Fruit fly (Drosophila melanogaster) whole organism, embryonic: ENCODE results near the gene IRSp53.

ENCODE experiments used
- Antp ChIP-seq: fragments of 200-800 bp; sonication (Bioruptor generic); optimal IDR thresholded peaks from 3 replicates; lab custom pipeline; 2016; ENCODE audit warnings: missing biosample characterization, missing genetic modification characterization
- Awh ChIP-seq: fragments of 200-800 bp; sonication (Bioruptor generic); IDR thresholded peaks from 2 replicates; pipeline ENCODE4, ENCODE4 v1.3.6; 2022; ENCODE audit warnings: missing biosample characterization, missing genetic modification characterization
- CG12391 ChIP-seq: fragments of 200-800 bp; sonication (Bioruptor generic); optimal IDR thresholded peaks from 3 replicates; lab custom pipeline; 2018; ENCODE audit warnings: missing biosample characterization, mild to moderate bottlenecking, missing genetic modification characterization, moderate library complexity
- CG2120 ChIP-seq: fragments of 200-800 bp; sonication (Bioruptor generic); optimal IDR thresholded peaks from 3 replicates; lab custom pipeline; 2016; ENCODE audit warnings: missing biosample characterization, missing genetic modification characterization
- CG2875 ChIP-seq: fragments of 200-800 bp; sonication (Bioruptor generic); optimal IDR thresholded peaks from 2 replicates; lab custom pipeline; 2017; ENCODE audit warnings: missing biosample characterization, mild to moderate bottlenecking, missing genetic modification characterization, missing genetic modification reagents
- CG30403 ChIP-seq: fragments of 200-800 bp; sonication (Bioruptor generic); optimal IDR thresholded peaks from 3 replicates; lab custom pipeline; 2016; ENCODE audit warnings: missing biosample characterization, missing genetic modification characterization
- CG31224 ChIP-seq: fragments of 200-800 bp; sonication (Bioruptor generic); IDR thresholded peaks from 2 replicates; pipeline ENCODE4 v1.3.6; 2022; ENCODE audit warnings: missing biosample characterization, missing genetic modification characterization
- CG32772 ChIP-seq: fragments of 200-800 bp; sonication (Bioruptor generic); IDR thresholded peaks from 2 replicates; pipeline ENCODE4 v1.3.6; 2022; ENCODE audit warnings: missing biosample characterization, missing genetic modification characterization
- CG3407 ChIP-seq: fragments of 200-800 bp; sonication (Bioruptor generic); optimal IDR thresholded peaks from 2 replicates; lab custom pipeline; 2018; ENCODE audit warnings: missing biosample characterization, mild to moderate bottlenecking, missing genetic modification characterization
- CG34422 ChIP-seq: fragments of 200-800 bp; sonication (Bioruptor generic); IDR thresholded peaks from 3 replicates; pipeline ENCODE4 v1.3.6; 2022; ENCODE audit warnings: missing biosample characterization, missing genetic modification characterization
- CG6813 ChIP-seq: fragments of 200-800 bp; sonication (Bioruptor generic); optimal IDR thresholded peaks from 2 replicates; lab custom pipeline; 2017; ENCODE audit warnings: missing biosample characterization, missing genetic modification characterization, mild to moderate bottlenecking, moderate library complexity, missing genetic modification reagents
- CG9797 ChIP-seq: fragments of 200-800 bp; sonication (Bioruptor generic); optimal IDR thresholded peaks from 3 replicates; lab custom pipeline; 2018; ENCODE audit warnings: missing biosample characterization, mild to moderate bottlenecking, missing genetic modification characterization
- CG9817 ChIP-seq: fragments of 200-800 bp; sonication (Bioruptor generic); optimal IDR thresholded peaks from 2 replicates; lab custom pipeline; 2018; ENCODE audit warnings: missing biosample characterization, mild to moderate bottlenecking, missing genetic modification characterization, moderate library complexity
- Chrac-16 ChIP-seq: fragments of 200-800 bp; sonication (Bioruptor generic); optimal IDR thresholded peaks from 3 replicates; lab custom pipeline; 2016; ENCODE audit warnings: missing biosample characterization, missing genetic modification characterization
- Deaf1 ChIP-seq: fragments of 200-800 bp; optimal IDR thresholded peaks from 3 replicates; lab custom pipeline; 2019; ENCODE audit warnings: missing biosample characterization, mild to moderate bottlenecking, missing genetic modification characterization, moderate library complexity
- Med ChIP-seq: fragments of 200-800 bp; sonication (Bioruptor generic); peaks from one replicate; lab custom pipeline; 2016; ENCODE audit warnings: missing biosample characterization, missing genetic modification characterization, mild to moderate bottlenecking, inconsistent platforms, moderate library complexity
- Meics ChIP-seq: fragments of 200-800 bp; sonication (Bioruptor generic); optimal IDR thresholded peaks from 2 replicates; lab custom pipeline; 2017; ENCODE audit warnings: missing biosample characterization, mild to moderate bottlenecking, missing genetic modification characterization
- Mes4 ChIP-seq: fragments of 200-800 bp; sonication (Bioruptor generic); optimal IDR thresholded peaks from 2 replicates; lab custom pipeline; 2016; ENCODE audit warnings: missing biosample characterization, missing genetic modification characterization
- Mrtf ChIP-seq: fragments of 200-800 bp; sonication (Bioruptor generic); IDR thresholded peaks from 3 replicates; pipeline ENCODE4 v1.3.6; 2022; ENCODE audit warnings: missing biosample characterization, missing genetic modification characterization
- Sox102F ChIP-seq: fragments of 200-800 bp; sonication (Bioruptor generic); optimal IDR thresholded peaks from 2 replicates; lab custom pipeline; 2018; ENCODE audit warnings: missing biosample characterization, mild to moderate bottlenecking, missing genetic modification characterization, moderate library complexity
- Vsx1 ChIP-seq: fragments of 200-800 bp; sonication (Bioruptor generic); optimal IDR thresholded peaks from 2 replicates; lab custom pipeline; 2017; ENCODE audit warnings: missing biosample characterization, mild to moderate bottlenecking, missing genetic modification characterization, missing genetic modification reagents
- croc ChIP-seq: fragments of 200-800 bp; sonication (Bioruptor generic); conservative IDR thresholded peaks from 3 replicates; pipeline ENCODE4 v1.3.6; 2022; ENCODE audit warnings: missing biosample characterization, missing genetic modification characterization
- crol ChIP-seq: fragments of 200-800 bp; sonication (Bioruptor generic); IDR thresholded peaks from 2 replicates; pipeline ENCODE4 v1.3.6; 2022; ENCODE audit warnings: missing biosample characterization, missing genetic modification characterization
- crp ChIP-seq, 2 experiments: fragments of 200-800 bp; sonication (Bioruptor generic); optimal IDR thresholded peaks; 2 replicates in 1 of 2; 3 replicates in 1 of 2; lab custom pipeline; 2017; ENCODE audit warnings: missing biosample characterization in 2 of 2, missing genetic modification characterization in 2 of 2, mild to moderate bottlenecking in 1 of 2, moderate library complexity in 1 of 2
- exex ChIP-seq: fragments of 200-800 bp; sonication (Bioruptor generic); optimal IDR thresholded peaks from 4 replicates; lab custom pipeline; 2018; ENCODE audit warnings: missing biosample characterization, mild to moderate bottlenecking, missing genetic modification characterization, moderate library complexity
- grau ChIP-seq: fragments of 200-800 bp; optimal IDR thresholded peaks from 3 replicates; lab custom pipeline; 2019; ENCODE audit warnings: missing biosample characterization, mild to moderate bottlenecking, missing genetic modification characterization, moderate library complexity
- knrl ChIP-seq: fragments of 200-800 bp; sonication (Bioruptor generic); IDR thresholded peaks from 3 replicates; pipeline ENCODE4 v1.3.6; 2022; ENCODE audit warnings: missing biosample characterization, missing genetic modification characterization; ENCODE audit not compliant: partially characterized antibody
- mirr ChIP-seq: fragments of 200-800 bp; sonication (Bioruptor generic); optimal IDR thresholded peaks from 3 replicates; lab custom pipeline; 2018; ENCODE audit warnings: missing biosample characterization, mild to moderate bottlenecking, missing genetic modification characterization
- pho ChIP-seq: fragments of 200-800 bp; sonication (Bioruptor generic); optimal IDR thresholded peaks from 2 replicates; lab custom pipeline; 2016; ENCODE audit warnings: missing biosample characterization, missing genetic modification characterization
- prd ChIP-seq, 3 experiments: fragments of >200 bp in 2 of 3; fragments of 200-800 bp in 1 of 3; sonication (Bioruptor generic) in 1 of 3; optimal IDR thresholded peaks in 2 of 3; IDR thresholded peaks in 1 of 3; 2 replicates in 2 of 3; 3 replicates in 1 of 3; pipeline versions ENCODE4 v1.3.6 to Lab custom; 2017 to 2022; ENCODE audit warnings: missing biosample characterization in 1 of 3, missing genetic modification characterization in 1 of 3
- pros ChIP-seq: fragments of 200-800 bp; sonication (Bioruptor generic); optimal IDR thresholded peaks from 3 replicates; lab custom pipeline; 2019; ENCODE audit warnings: missing biosample characterization, mild to moderate bottlenecking, missing genetic modification characterization, moderate library complexity
- sug ChIP-seq: fragments of 200-800 bp; optimal IDR thresholded peaks from 2 replicates; lab custom pipeline; 2019; ENCODE audit warnings: missing biosample characterization, mild to moderate bottlenecking, missing genetic modification characterization, moderate library complexity
- tll ChIP-seq, 2 experiments: fragments of 200-800 bp in 1 of 2; fragments of >200 bp in 1 of 2; sonication (Bioruptor generic) in 1 of 2; optimal IDR thresholded peaks; 2 replicates each; lab custom pipeline; 2017 to 2019; ENCODE audit warnings: missing biosample characterization in 2 of 2, missing genetic modification characterization in 2 of 2, mild to moderate bottlenecking in 1 of 2, moderate library complexity in 1 of 2
- zen2 ChIP-seq: fragments of 200-800 bp; sonication (Bioruptor generic); IDR thresholded peaks from 3 replicates; pipeline ENCODE4 v1.3.6; 2022; ENCODE audit warnings: missing biosample characterization, missing genetic modification characterization; ENCODE audit not compliant: partially characterized antibody

IRSp53 gene

dm6 chr3L:11173049-11173564 lies 37.3 kb downstream of the IRSp53 start, which contains the start of gene CG14142 (continued):
- TF ChIP-seq tll (GFP tag; optimal IDR thresholded peaks at IDR 0.05; lab: Kevin White, UChicago) (no peak), CG2120 (GFP tag; lab: Kevin White, UChicago) (peak; percentile 21), Med (GFP tag; lab: Kevin White, UChicago) (peak; percentile 50), pros (GFP tag; lab: Kevin White, UChicago) (no peak), knrl (GFP tag; lab: Robert Waterston, UW) (no peak), CG34422 (GFP tag; lab: Robert Waterston, UW) (0 out of 3 replicates have a peak, but pooled peaks have one; percentile 35), CG31224 (GFP tag; lab: Robert Waterston, UW) (no peak), CG30403 (GFP tag; lab: Kevin White, UChicago) (no peak), Mes4 (GFP tag; lab: Kevin White, UChicago) (no peak), grau (tag; lab: Kevin White, UChicago) (no peak), CG6813 (GFP tag; lab: Kevin White, UChicago) (no peak), CG12391 (peak; percentile 6), CG32772 (GFP tag; lab: Robert Waterston, UW) (no peak), prd (optimal IDR thresholded peaks at IDR 0.05; lab: Kevin White, UChicago) (no peak), prd (GFP tag; IDR thresholded peaks at IDR 0.05; lab: Robert Waterston, UW) (0 out of 3 replicates have a peak, but pooled peaks have one; percentile 32), Meics (GFP tag; lab: Kevin White, UChicago) (no peak), pho (GFP tag; lab: Kevin White, UChicago) (no peak)
- TF ChIP-seq, all 482 proteins: peak for 21

- no peak for TF ChIP-seq crp (GFP tag; optimal IDR thresholded peaks at IDR 0.05; lab: Kevin White, UChicago)
- no peak for TF ChIP-seq croc (GFP tag; lab: Robert Waterston, UW)
- peak; percentile 79 for TF ChIP-seq mirr (GFP tag; lab: Kevin White, UChicago)
- peak; percentile 59 for TF ChIP-seq exex (tag; lab: Kevin White, UChicago)
These were observed 47.1 kb downstream of the IRSp53 start for dm6 chr3L:11182994-11183393.

dm6 chr3L:11183965-11184364 lies 48.1 kb downstream of the IRSp53 start:
- TF ChIP-seq Deaf1 (tag; lab: Kevin White, UChicago) (no peak), mirr (GFP tag; lab: Kevin White, UChicago) (peak; percentile 61), sug (peak; percentile 2), Mrtf (GFP tag; lab: Robert Waterston, UW) (0 out of 3 replicates have a peak, but pooled peaks have one; percentile 10), crol (GFP tag; lab: Robert Waterston, UW) (peak; percentile 76)

- TF ChIP-seq CG9817 (no peak), Sox102F (GFP tag; lab: Kevin White, UChicago) (no peak), CG3407 (GFP tag; lab: Kevin White, UChicago) (no peak), Antp (GFP tag; lab: Kevin White, UChicago) (no peak), Awh (GFP tag; lab: Robert Waterston, UW) (no peak), CG9797 (GFP tag; lab: Kevin White, UChicago) (no peak), Vsx1 (GFP tag; lab: Kevin White, UChicago) (no peak), Chrac-16 (GFP tag; lab: Kevin White, UChicago) (no peak), CG2875 (no peak), zen2 (GFP tag; lab: Robert Waterston, UW) (no peak)
These were observed 50.9 kb downstream of the IRSp53 start for dm6 chr3L:11186768-11187167.
